Worm (Caenorhabditis elegans): ENCODE data around the gene bgnt-1.1.
A peak's percentile ranks its signal among the peaks of the same experiment; 100 is the strongest.

DNA sequence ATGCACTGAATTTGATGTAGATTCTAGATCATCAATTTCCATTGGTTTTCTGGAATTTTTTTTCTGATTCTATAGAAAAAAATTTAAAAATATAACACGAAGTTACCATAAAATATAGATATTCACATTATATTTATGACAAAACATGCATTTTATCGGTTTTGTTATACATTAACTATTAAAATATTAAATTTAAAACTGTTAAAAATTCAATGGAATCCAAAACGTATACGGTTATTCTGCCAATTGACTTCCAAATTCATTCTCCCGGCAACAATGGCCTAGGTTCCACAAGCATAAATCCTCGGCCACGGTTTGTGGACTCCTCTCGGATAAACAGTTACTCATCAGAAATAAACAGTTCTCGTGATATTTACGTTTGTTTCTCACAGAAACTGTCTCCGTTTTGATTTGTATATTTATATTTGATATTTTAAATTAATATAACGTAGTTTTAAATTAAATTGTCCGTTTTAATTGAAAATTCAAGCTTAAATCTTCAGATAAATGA, 11.1 kb downstream of the bgnt-1.1 start, which contains the start of the genes F01D4.5 and ced-5:
- TF ChIP-seq klf-2 (GFP tag; conservative IDR thresholded peaks at IDR 0.05), result no peak
- TF ChIP-seq cog-1 (tag; optimal IDR thresholded peaks at IDR 0.05), result peak; percentile 64

Data from whole organism, midembryonic.